Worm (Caenorhabditis elegans) whole organism, L2 larva: ENCODE results near the gene srr-9.

Experiments
- C34F6.9 ChIP-seq: fragments of 150-350 bp; optimal IDR thresholded peaks from 2 replicates; lab custom pipeline; 2014; ENCODE audit warnings: missing biosample characterization, missing genetic modification characterization
- F13H6.1 ChIP-seq: sonication (generic microtip); optimal IDR thresholded peaks from 2 replicates; lab custom pipeline; 2016; ENCODE audit warnings: missing genetic modification characterization, missing compliant biosample characterization
- R02D3.7 ChIP-seq: fragments of 150-350 bp; optimal IDR thresholded peaks from 2 replicates; lab custom pipeline; 2014; ENCODE audit warnings: missing biosample characterization, missing genetic modification characterization
- Y55F3AM.14 ChIP-seq: fragments of 200-800 bp; sonication (Bioruptor generic); optimal IDR thresholded peaks from 2 replicates; lab custom pipeline; 2018; ENCODE audit warnings: mild to moderate bottlenecking, missing genetic modification characterization, missing compliant biosample characterization
- ZK546.5 ChIP-seq: sonication (generic microtip); optimal IDR thresholded peaks from 2 replicates; lab custom pipeline; 2017; ENCODE audit warnings: missing biosample characterization, missing genetic modification characterization
- alr-1 ChIP-seq: fragments of 150-350 bp; optimal IDR thresholded peaks from 2 replicates; lab custom pipeline; 2014; ENCODE audit warnings: missing biosample characterization, missing genetic modification characterization
- aly-2 ChIP-seq: fragments of 150-350 bp; optimal IDR thresholded peaks from 2 replicates; lab custom pipeline; 2014; ENCODE audit warnings: missing biosample characterization, missing genetic modification characterization
- ama-1 ChIP-seq: fragments of 150-350 bp; optimal IDR thresholded peaks from 2 replicates; lab custom pipeline; 2018; ENCODE audit warnings: inconsistent platforms
- blmp-1 ChIP-seq: sonication (generic microtip); optimal IDR thresholded peaks from 2 replicates; lab custom pipeline; 2017; ENCODE audit warnings: missing genetic modification characterization, mild to moderate bottlenecking, missing compliant biosample characterization, antibody characterized with exemption, moderate library complexity; ENCODE audit not compliant: insufficient read depth
- ceh-16 ChIP-seq: fragments of 150-350 bp; optimal IDR thresholded peaks from 2 replicates; lab custom pipeline; 2014; ENCODE audit warnings: missing biosample characterization, missing genetic modification characterization
- ceh-82 ChIP-seq: fragments of 150-350 bp; optimal IDR thresholded peaks from 2 replicates; lab custom pipeline; 2014; ENCODE audit warnings: missing biosample characterization, missing genetic modification characterization
- crh-2 ChIP-seq: sonication (generic microtip); optimal IDR thresholded peaks from 2 replicates; lab custom pipeline; 2017; ENCODE audit warnings: missing biosample characterization, missing genetic modification characterization
- dmd-4 ChIP-seq: sonication (generic microtip); optimal IDR thresholded peaks from 2 replicates; lab custom pipeline; 2017; ENCODE audit warnings: missing biosample characterization, missing genetic modification characterization
- egl-27 ChIP-seq: sonication (generic microtip); optimal IDR thresholded peaks from 3 replicates; lab custom pipeline; 2017; ENCODE audit warnings: missing biosample characterization, missing genetic modification reagents, missing genetic modification characterization
- elt-1 ChIP-seq: fragments of 150-350 bp; optimal IDR thresholded peaks from 2 replicates; lab custom pipeline; 2014; ENCODE audit warnings: missing biosample characterization, missing genetic modification characterization
- elt-3 ChIP-seq: sonication (generic microtip); optimal IDR thresholded peaks from 2 replicates; lab custom pipeline; 2017; ENCODE audit warnings: missing biosample characterization, missing genetic modification characterization
- fos-1 ChIP-seq: fragments of 150-350 bp; optimal IDR thresholded peaks from 2 replicates; lab custom pipeline; 2014; ENCODE audit warnings: missing biosample characterization, missing genetic modification characterization
- gmeb-1 ChIP-seq: fragments of 150-350 bp; optimal IDR thresholded peaks from 2 replicates; lab custom pipeline; 2014; ENCODE audit warnings: missing biosample characterization, missing genetic modification characterization
- lin-11 ChIP-seq: fragments of 150-350 bp; sonication (generic microtip); optimal IDR thresholded peaks from 2 replicates; lab custom pipeline; 2014; ENCODE audit warnings: missing biosample characterization, missing genetic modification characterization, inconsistent platforms, mixed read lengths
- lin-13 ChIP-seq: fragments of 150-350 bp; optimal IDR thresholded peaks from 2 replicates; lab custom pipeline; 2014; ENCODE audit warnings: missing biosample characterization, missing genetic modification reagents, missing genetic modification characterization
- lsy-2 ChIP-seq, 2 experiments: fragments of 150-350 bp in 1 of 2; sonication (generic microtip) in 1 of 2; optimal IDR thresholded peaks; 2 replicates each; lab custom pipeline; 2014 to 2017; ENCODE audit warnings: missing biosample characterization in 2 of 2, missing genetic modification characterization in 2 of 2
- mab-5 ChIP-seq: fragments of 150-350 bp; optimal IDR thresholded peaks from 2 replicates; lab custom pipeline; 2014; ENCODE audit warnings: missing biosample characterization, missing genetic modification characterization
- mdl-1 ChIP-seq, 2 experiments: fragments of 150-350 bp in 1 of 2; sonication (generic microtip) in 1 of 2; optimal IDR thresholded peaks; 2 replicates each; lab custom pipeline; 2017; ENCODE audit warnings: missing biosample characterization in 2 of 2, missing genetic modification characterization in 2 of 2
- nhr-11 ChIP-seq: fragments of 150-350 bp; optimal IDR thresholded peaks from 2 replicates; lab custom pipeline; 2014; ENCODE audit warnings: missing biosample characterization, missing genetic modification characterization
- nhr-12 ChIP-seq: fragments of 150-350 bp; optimal IDR thresholded peaks from 2 replicates; lab custom pipeline; 2014; ENCODE audit warnings: missing biosample characterization, missing genetic modification characterization
- nhr-129 ChIP-seq: fragments of 150-350 bp; optimal IDR thresholded peaks from 2 replicates; lab custom pipeline; 2014; ENCODE audit warnings: missing biosample characterization, missing genetic modification characterization
- nhr-21 ChIP-seq: fragments of 150-350 bp; optimal IDR thresholded peaks from 2 replicates; lab custom pipeline; 2014; ENCODE audit warnings: missing biosample characterization, missing genetic modification characterization
- nhr-23 ChIP-seq: fragments of 150-350 bp; optimal IDR thresholded peaks from 2 replicates; lab custom pipeline; 2014; ENCODE audit warnings: missing biosample characterization, missing genetic modification reagents, missing genetic modification characterization
- nhr-237 ChIP-seq: fragments of 150-350 bp; optimal IDR thresholded peaks from 2 replicates; lab custom pipeline; 2014; ENCODE audit warnings: missing biosample characterization, missing genetic modification characterization
- nhr-25 ChIP-seq: fragments of 150-350 bp; sonication (generic microtip); optimal IDR thresholded peaks from 3 replicates; lab custom pipeline; 2014; ENCODE audit warnings: missing biosample characterization, missing genetic modification characterization
- nhr-6 ChIP-seq: fragments of 150-350 bp; optimal IDR thresholded peaks from 2 replicates; lab custom pipeline; 2014; ENCODE audit warnings: missing biosample characterization, missing genetic modification characterization
- nhr-77 ChIP-seq: fragments of 150-350 bp; optimal IDR thresholded peaks from 2 replicates; lab custom pipeline; 2014; ENCODE audit warnings: missing biosample characterization, missing genetic modification characterization
- sem-4 ChIP-seq: fragments of 150-350 bp; optimal IDR thresholded peaks from 2 replicates; lab custom pipeline; 2014; ENCODE audit warnings: missing biosample characterization, missing genetic modification reagents, missing genetic modification characterization
- sma-3 ChIP-seq: sonication (generic microtip); optimal IDR thresholded peaks from 2 replicates; lab custom pipeline; 2016; ENCODE audit warnings: missing genetic modification reagents, missing genetic modification characterization, missing compliant biosample characterization
- sma-9 ChIP-seq, 2 experiments: fragments of 150-350 bp in 1 of 2; sonication (generic microtip) in 1 of 2; optimal IDR thresholded peaks; 2 replicates each; lab custom pipeline; 2014 to 2016; ENCODE audit warnings: missing genetic modification characterization in 2 of 2, mild to moderate bottlenecking in 1 of 2, missing biosample characterization in 1 of 2, missing compliant biosample characterization in 1 of 2, missing genetic modification reagents in 1 of 2, moderate library complexity in 1 of 2
- snpc-4 ChIP-seq: fragments of 150-350 bp; optimal IDR thresholded peaks from 2 replicates; lab custom pipeline; 2014; ENCODE audit warnings: missing biosample characterization, missing genetic modification characterization
- unc-39 ChIP-seq: fragments of 150-350 bp; optimal IDR thresholded peaks from 2 replicates; lab custom pipeline; 2014; ENCODE audit warnings: missing biosample characterization, missing genetic modification characterization
- unc-55 ChIP-seq: fragments of 150-350 bp; sonication (generic microtip); optimal IDR thresholded peaks from 3 replicates; lab custom pipeline; 2014; ENCODE audit warnings: missing biosample characterization, missing genetic modification reagents, missing genetic modification characterization
- unc-62 ChIP-seq: fragments of 150-350 bp; optimal IDR thresholded peaks from 2 replicates; lab custom pipeline; 2014; ENCODE audit warnings: missing biosample characterization, missing genetic modification reagents, missing genetic modification characterization
- zag-1 ChIP-seq: fragments of 150-350 bp; optimal IDR thresholded peaks from 2 replicates; lab custom pipeline; 2014; ENCODE audit warnings: missing biosample characterization, missing genetic modification characterization
- ztf-1 ChIP-seq: fragments of 200-800 bp; sonication (Bioruptor generic); conservative IDR thresholded peaks from 2 replicates; pipeline ENCODE4 v1.3.6; 2022; ENCODE audit warnings: missing genetic modification characterization, missing compliant biosample characterization
- ztf-11 ChIP-seq: sonication (generic microtip); optimal IDR thresholded peaks from 2 replicates; lab custom pipeline; 2017; ENCODE audit warnings: missing biosample characterization, missing genetic modification characterization
- ztf-4 ChIP-seq: fragments of 150-350 bp; optimal IDR thresholded peaks from 2 replicates; lab custom pipeline; 2014; ENCODE audit warnings: missing biosample characterization, missing genetic modification characterization

The srr-9 gene

ce11 chrV:7733240-7733765 is 4.5 kb upstream of the srr-9 start:
- peak; percentile 20 for TF ChIP-seq lin-13 (GFP tag; lab: Kevin White, UChicago)
- peak; percentile 4 for TF ChIP-seq ceh-16 (tag; lab: Kevin White, UChicago)
- no peak for TF ChIP-seq unc-62 (GFP tag; lab: Kevin White, UChicago)

ce11 chrV:7734909-7735308 is 2.9 kb upstream of the srr-9 start, which contains the start of gene clic-1:
TSS of gene clic-1 (minus strand) at chrV:7734911.
- TF ChIP-seq lsy-2 (tag; optimal IDR thresholded peaks at IDR 0.05; lab: Kevin White, UChicago) (peak; percentile 51 to 72), sma-9 (GFP tag; optimal IDR thresholded peaks at IDR 0.05; lab: Kevin White, UChicago) (peak; percentile 41), sma-9 (tag; optimal IDR thresholded peaks at IDR 0.05; lab: Kevin White, UChicago) (no peak), F13H6.1 (tag; lab: Kevin White, UChicago) (peak; percentile 53), nhr-12 (tag; lab: Kevin White, UChicago) (no peak), nhr-21 (tag; lab: Kevin White, UChicago) (peak; percentile 46), zag-1 (tag; lab: Kevin White, UChicago) (peak; percentile 4), Y55F3AM.14 (GFP tag; lab: Kevin White, UChicago) (no peak), snpc-4 (tag; lab: Kevin White, UChicago) (peak; percentile 53), ceh-16 (tag; lab: Kevin White, UChicago) (no peak), nhr-129 (tag; lab: Kevin White, UChicago) (peak; percentile 40), sem-4 (no peak), ztf-4 (no peak), nhr-6 (tag; lab: Kevin White, UChicago) (no peak), unc-62 (GFP tag; lab: Kevin White, UChicago) (no peak), unc-39 (tag; lab: Kevin White, UChicago) (no peak), mab-5 (tag; lab: Kevin White, UChicago) (no peak), ztf-11 (no peak), lin-13 (GFP tag; lab: Kevin White, UChicago) (peak; percentile 58), alr-1 (no peak), C34F6.9 (tag; lab: Kevin White, UChicago) (peak; percentile 78), aly-2 (tag; lab: Kevin White, UChicago) (no peak), unc-55 (GFP tag; lab: Kevin White, UChicago) (peak; percentile 80), nhr-11 (no peak), ztf-1 (GFP tag; lab: Robert Waterston, UW) (no peak), dmd-4 (tag; lab: Kevin White, UChicago) (no peak), elt-3 (no peak), sma-3 (GFP tag; lab: Kevin White, UChicago) (peak; percentile 21), crh-2 (tag; lab: Kevin White, UChicago) (peak; percentile 39), nhr-77 (tag; lab: Kevin White, UChicago) (no peak), nhr-25 (tag; lab: Kevin White, UChicago) (no peak), ceh-82 (tag; lab: Kevin White, UChicago) (no peak), nhr-23 (no peak), nhr-237 (no peak), elt-1 (tag; lab: Kevin White, UChicago) (no peak), gmeb-1 (tag; lab: Kevin White, UChicago) (peak; percentile 92), egl-27 (tag; lab: Kevin White, UChicago) (peak; percentile 7), mdl-1 (tag; optimal IDR thresholded peaks at IDR 0.05; lab: Kevin White, UChicago) (peak in 1 of 2 experiments; percentile 51), lin-11 (tag; lab: Kevin White, UChicago) (peak; percentile 48), fos-1 (tag; lab: Kevin White, UChicago) (peak; percentile 42), ZK546.5 (no peak), blmp-1 (tag; lab: Kevin White, UChicago) (no peak), R02D3.7 (no peak), ama-1 (lab: Kevin White, UChicago) (peak; percentile 42)
